Worm (Caenorhabditis elegans) whole organism, early embryonic: ENCODE data around the gene mltn-12.

Source experiments
- B0310.2 ChIP-seq: sonication (generic microtip); optimal IDR thresholded peaks from 2 replicates; lab custom pipeline; 2016; ENCODE audit warnings: mild to moderate bottlenecking, missing genetic modification characterization, missing compliant biosample characterization
- F13C5.2 ChIP-seq: sonication (generic microtip); optimal IDR thresholded peaks from 2 replicates; lab custom pipeline; 2017; ENCODE audit warnings: mild to moderate bottlenecking, missing genetic modification characterization, inconsistent platforms, missing compliant biosample characterization
- ama-1 ChIP-seq: fragments of 150-350 bp; optimal IDR thresholded peaks from 2 replicates; lab custom pipeline; 2014
- ceh-13 ChIP-seq: fragments of 200-800 bp; sonication (Bioruptor generic); optimal IDR thresholded peaks from 2 replicates; lab custom pipeline; 2018; ENCODE audit warnings: mild to moderate bottlenecking, missing genetic modification characterization, missing compliant biosample characterization
- ceh-36 ChIP-seq: sonication (generic microtip); optimal IDR thresholded peaks from 2 replicates; lab custom pipeline; 2016; ENCODE audit warnings: missing genetic modification characterization, inconsistent platforms, missing compliant biosample characterization
- flt-1 ChIP-seq: fragments of 200-800 bp; sonication (Bioruptor generic); IDR thresholded peaks from 2 replicates; pipeline ENCODE4 v1.3.6; 2022; ENCODE audit warnings: missing genetic modification characterization, missing compliant biosample characterization
- hmbx-1 ChIP-seq: sonication (generic microtip); optimal IDR thresholded peaks from 2 replicates; lab custom pipeline; 2016; ENCODE audit warnings: mild to moderate bottlenecking, missing genetic modification characterization, missing compliant biosample characterization
- hmg-4 ChIP-seq: fragments of 200-800 bp; sonication (Bioruptor generic); optimal IDR thresholded peaks from 2 replicates; lab custom pipeline; 2018; ENCODE audit warnings: mild to moderate bottlenecking, missing genetic modification characterization, missing compliant biosample characterization
- hnd-1 ChIP-seq: sonication (generic microtip); optimal IDR thresholded peaks from 2 replicates; lab custom pipeline; 2016; ENCODE audit warnings: missing genetic modification characterization, missing compliant biosample characterization
- pes-1 ChIP-seq: fragments of 200-800 bp; sonication (Bioruptor generic); IDR thresholded peaks from 2 replicates; pipeline ENCODE4 v1.3.6; 2022; ENCODE audit warnings: missing genetic modification reagents, missing genetic modification characterization, missing compliant biosample characterization
- scrt-1 ChIP-seq: fragments of 200-800 bp; sonication (Bioruptor generic); IDR thresholded peaks from 2 replicates; pipeline ENCODE4 v1.3.6; 2022; ENCODE audit warnings: missing genetic modification characterization, missing compliant biosample characterization
- tbx-11 ChIP-seq: fragments of 200-800 bp; sonication (Bioruptor generic); IDR thresholded peaks from 2 replicates; pipeline ENCODE4 v1.3.6; 2022; ENCODE audit warnings: missing genetic modification characterization, missing compliant biosample characterization
- tbx-37 ChIP-seq: fragments of 200-800 bp; sonication (Bioruptor generic); conservative IDR thresholded peaks from 2 replicates; pipeline ENCODE4 v1.3.6; 2022; ENCODE audit warnings: missing genetic modification reagents, missing genetic modification characterization, missing compliant biosample characterization

DNA sequence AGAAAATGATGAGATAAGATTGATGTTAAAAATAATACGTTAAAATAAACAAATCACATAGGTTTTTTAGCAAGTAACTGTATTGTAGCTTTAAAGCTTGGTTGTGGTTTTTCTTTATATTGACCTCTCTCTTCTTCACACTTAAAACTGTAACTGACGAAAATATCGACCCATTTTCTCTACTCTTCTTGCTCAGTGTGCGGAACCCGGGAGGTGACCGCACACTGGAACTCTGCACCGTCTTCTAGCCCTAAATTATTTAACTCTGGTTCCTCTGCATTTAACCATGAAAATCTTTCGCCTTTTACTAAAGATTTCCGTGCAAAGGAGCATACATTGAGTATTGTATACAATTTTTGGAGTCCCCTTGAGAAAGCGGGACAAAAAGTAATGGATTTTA, 1.6 kb downstream of the mltn-12 start:
- TF ChIP-seq tbx-11 (no peak), scrt-1 (GFP tag; lab: Robert Waterston, UW) (no peak), tbx-37 (GFP tag; lab: Robert Waterston, UW) (no peak), ama-1 (lab: Kevin White, UChicago) (no peak), F13C5.2 (no peak), flt-1 (GFP tag; lab: Robert Waterston, UW) (no peak), ceh-36 (tag; lab: Kevin White, UChicago) (no peak), B0310.2 (tag; lab: Kevin White, UChicago) (no peak), hmg-4 (GFP tag; lab: Kevin White, UChicago) (no peak), pes-1 (GFP tag; lab: Robert Waterston, UW) (no peak), hnd-1 (tag; lab: Kevin White, UChicago) (no peak), hmbx-1 (tag; lab: Kevin White, UChicago) (no peak), ceh-13 (GFP tag; lab: Kevin White, UChicago) (no peak)
